Worm (Caenorhabditis elegans) whole organism, midembryonic: ENCODE data around the gene lec-8.

Experiments used
- T22C8.4 ChIP-seq: fragments of 200-800 bp; sonication (Bioruptor generic); IDR thresholded peaks from 2 replicates; pipeline ENCODE4 v1.3.6; 2022; ENCODE audit warnings: missing genetic modification characterization, missing compliant biosample characterization
- flt-1 ChIP-seq: fragments of 200-800 bp; sonication (Bioruptor generic); IDR thresholded peaks from 2 replicates; pipeline ENCODE4 v1.3.6; 2022; ENCODE audit warnings: missing genetic modification characterization, missing compliant biosample characterization
- med-1 ChIP-seq: sonication (generic microtip); optimal IDR thresholded peaks from 2 replicates; lab custom pipeline; 2017; ENCODE audit warnings: missing genetic modification characterization, mild to moderate bottlenecking, missing compliant biosample characterization, antibody characterized with exemption, missing genetic modification reagents; ENCODE audit not compliant: insufficient read depth
- ref-1 ChIP-seq: fragments of 200-800 bp; sonication (Bioruptor generic); conservative IDR thresholded peaks from 2 replicates; pipeline ENCODE4 v1.3.6; 2022; ENCODE audit warnings: missing genetic modification reagents, missing genetic modification characterization, missing compliant biosample characterization
- ztf-29 ChIP-seq: fragments of 200-800 bp; sonication (Bioruptor generic); IDR thresholded peaks from 2 replicates; pipeline ENCODE4 v1.3.6; 2022; ENCODE audit warnings: missing genetic modification reagents, missing genetic modification characterization, missing compliant biosample characterization

ce11 chrX:9893069-9893468, 42.7 kb downstream of the lec-8 start:
- TF ChIP-seq med-1 (GFP tag; lab: Kevin White, UChicago) (no peak), ref-1 (GFP tag; lab: Robert Waterston, UW) (no peak), T22C8.4 (GFP tag; lab: Robert Waterston, UW) (no peak), ztf-29 (no peak), flt-1 (GFP tag; lab: Robert Waterston, UW) (no peak)
